Worm (Caenorhabditis elegans): ENCODE data around the gene Y67D8A.2.
A peak's percentile ranks its signal among the peaks of the same experiment; 100 is the strongest.

Y67D8A.2 gene

DNA sequence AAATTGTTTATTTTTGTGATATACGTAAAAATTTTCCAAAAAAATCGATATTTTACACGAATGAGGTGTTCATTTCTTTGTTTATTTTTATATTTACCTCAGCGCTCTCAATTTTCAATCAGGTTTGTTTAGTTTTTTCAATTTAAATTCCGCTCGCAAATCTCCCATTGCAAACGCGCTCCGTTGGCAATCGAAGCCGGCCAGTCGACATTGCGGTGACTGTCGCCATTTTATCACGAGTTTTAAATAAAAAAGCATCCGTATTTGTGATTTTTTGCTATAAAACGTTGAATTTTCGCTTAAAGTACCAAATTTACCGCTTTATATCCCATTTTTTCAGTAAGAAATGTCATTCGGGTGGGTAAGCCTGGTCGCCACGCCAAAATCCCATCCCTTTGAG is 8.8 kb upstream of the Y67D8A.2 start, which contains the start of gene slmp-1:
Gene slmp-1, plus strand, starts transcription at position 335 of the 400 bp plus-strand sequence.
- TF ChIP-seq lin-26 (GFP tag; IDR thresholded peaks at IDR 0.05): no peak
- TF ChIP-seq madf-6 (GFP tag; IDR thresholded peaks at IDR 0.05): no peak
- peak; percentile 59 for TF ChIP-seq attf-5 (GFP tag; optimal IDR thresholded peaks at IDR 0.05)
- TF ChIP-seq ceh-27 (GFP tag; optimal IDR thresholded peaks at IDR 0.05): peak; percentile 10
- TF ChIP-seq unc-130 (GFP tag; optimal IDR thresholded peaks at IDR 0.05): no peak
- TF ChIP-seq pha-4 (tag; optimal IDR thresholded peaks at IDR 0.05): no peak
- peak; percentile 37 for TF ChIP-seq efl-1 (GFP tag; optimal IDR thresholded peaks at IDR 0.05)
- TF ChIP-seq lir-1 (GFP tag; conservative IDR thresholded peaks at IDR 0.05): no peak
- TF ChIP-seq cebp-1 (GFP tag; IDR thresholded peaks at IDR 0.05): no peak
- peak; percentile 43 for TF ChIP-seq cebp-1 (tag; optimal IDR thresholded peaks at IDR 0.05)
- TF ChIP-seq sdz-38 (tag; optimal IDR thresholded peaks at IDR 0.05): no peak
- peak in 1 of 3 experiments; percentile 77 for TF ChIP-seq lin-35 (GFP tag; optimal IDR thresholded peaks at IDR 0.05)
- TF ChIP-seq bed-1 (GFP tag; IDR thresholded peaks at IDR 0.05): no peak
- TF ChIP-seq lin-54 (GFP tag; optimal IDR thresholded peaks at IDR 0.05): peak; percentile 57
- no peak for TF ChIP-seq F39B2.1 (GFP tag; IDR thresholded peaks at IDR 0.05)
- no peak for TF ChIP-seq snpc-4 (GFP tag; optimal IDR thresholded peaks at IDR 0.05)
- TF ChIP-seq snpc-4 (tag; optimal IDR thresholded peaks at IDR 0.05): peak in 1 of 4 experiments; percentile 30
- peak; percentile 35; the same call in 1 of the 2 replicates for TF ChIP-seq dox-1 (GFP tag; IDR thresholded peaks at IDR 0.05)
- no peak for TF ChIP-seq ztf-6 (GFP tag; IDR thresholded peaks at IDR 0.05)
- 0 out of 2 replicates have a peak, but pooled peaks have one; percentile 23 for TF ChIP-seq hmg-1.2 (GFP tag; IDR thresholded peaks at IDR 0.05)
- TF ChIP-seq nhr-80 (tag; optimal IDR thresholded peaks at IDR 0.05): peak; percentile 44
- peak; percentile 24 for TF ChIP-seq dpl-1 (GFP tag; optimal IDR thresholded peaks at IDR 0.05)
- no peak for TF ChIP-seq sptf-2 (GFP tag; optimal IDR thresholded peaks at IDR 0.05)
- TF ChIP-seq mcd-1 (GFP tag; IDR thresholded peaks at IDR 0.05): peak; percentile 90
- TF ChIP-seq rpc-1 (optimal IDR thresholded peaks at IDR 0.05): no peak
- TF ChIP-seq rpc-1 (tag; optimal IDR thresholded peaks at IDR 0.05): no peak
- TF ChIP-seq nhr-120 (GFP tag; IDR thresholded peaks at IDR 0.05): no peak

DNA sequence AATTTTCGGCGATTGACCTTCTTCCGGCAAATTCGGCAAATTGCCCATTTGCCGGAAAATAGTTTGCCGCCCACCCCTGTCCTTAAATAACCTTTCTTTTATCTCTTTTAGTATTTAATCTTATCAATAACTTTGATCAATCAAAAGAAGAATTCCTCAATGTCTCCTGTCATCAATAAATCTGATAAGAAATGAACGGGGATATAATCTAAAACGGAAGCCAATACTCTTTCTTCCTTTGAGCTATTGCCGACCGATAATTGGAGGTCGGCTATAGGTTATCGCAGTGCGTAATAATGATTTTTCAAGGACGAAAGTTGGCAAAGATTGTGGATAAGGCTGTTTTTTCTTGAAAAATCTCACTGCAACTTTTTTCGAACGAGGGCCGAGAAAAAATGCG is 1.1 kb upstream of the Y67D8A.2 start:
- TF ChIP-seq lag-1 (GFP tag; IDR thresholded peaks at IDR 0.05) (no peak), nfya-1 (tag; optimal IDR thresholded peaks at IDR 0.05; ENCODE audit: borderline replicate concordance, insufficient read depth) (no peak), unc-62 (GFP tag; optimal IDR thresholded peaks at IDR 0.05) (peak; percentile 27), hmg-20 (GFP tag; IDR thresholded peaks at IDR 0.05) (no peak)

DNA sequence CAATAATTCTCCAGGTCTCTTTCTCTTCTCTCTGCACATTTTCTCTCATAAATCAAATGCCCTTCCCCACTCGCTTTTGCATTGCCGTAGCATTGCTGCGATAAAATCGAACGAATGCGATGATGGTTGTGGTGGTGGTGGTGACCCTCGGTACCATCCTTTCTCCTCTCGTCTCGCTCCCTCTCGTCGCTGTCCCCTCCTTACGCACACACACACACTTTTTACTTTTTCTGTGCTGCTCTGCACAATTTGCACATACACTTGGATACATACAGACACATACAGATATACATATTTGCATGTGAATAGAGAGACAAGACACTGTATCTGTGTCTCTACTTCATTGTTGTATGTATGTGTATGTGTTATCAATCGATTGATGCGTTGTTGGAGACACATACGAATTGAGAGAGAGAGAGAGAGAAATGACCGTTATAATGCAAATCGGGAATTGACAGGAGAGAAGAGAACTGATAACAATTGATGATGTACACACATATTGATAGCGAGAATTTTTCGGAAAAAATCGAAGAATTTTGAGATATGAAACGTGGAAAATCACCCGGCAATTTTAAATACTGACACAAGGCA is 5.4 kb downstream of the Y67D8A.2 start:
- TF ChIP-seq ekl-4 (GFP tag; IDR thresholded peaks at IDR 0.05) (0 out of 2 replicates have a peak, but pooled peaks have one; percentile 27), chd-7 (tag; optimal IDR thresholded peaks at IDR 0.05) (peak; percentile 48), cebp-1 (GFP tag; IDR thresholded peaks at IDR 0.05) (no peak), cebp-1 (tag; optimal IDR thresholded peaks at IDR 0.05) (peak; percentile 60), snpc-1.1 (tag; optimal IDR thresholded peaks at IDR 0.05; ENCODE audit: insufficient read depth) (no peak), T26A5.8 (tag; optimal IDR thresholded peaks at IDR 0.05) (no peak), F22D6.2 (tag; optimal IDR thresholded peaks at IDR 0.05) (no peak), K12H6.12 (tag; optimal IDR thresholded peaks at IDR 0.05) (peak; percentile 2), madf-10 (tag; optimal IDR thresholded peaks at IDR 0.05) (no peak), repo-1 (tag; optimal IDR thresholded peaks at IDR 0.05) (no peak), rec-8 (tag; optimal IDR thresholded peaks at IDR 0.05) (no peak), zfh-2 (GFP tag; conservative IDR thresholded peaks at IDR 0.05) (peak; percentile 54; the same call in 1 of the 2 replicates), dox-1 (GFP tag; IDR thresholded peaks at IDR 0.05) (peak; percentile 75), ceh-40 (GFP tag; IDR thresholded peaks at IDR 0.05) (no peak), lin-40 (tag; optimal IDR thresholded peaks at IDR 0.05) (peak; percentile 42), hmg-1.2 (GFP tag; IDR thresholded peaks at IDR 0.05) (peak; percentile 52), atf-7 (tag; optimal IDR thresholded peaks at IDR 0.05) (peak; percentile 82), bed-1 (GFP tag; IDR thresholded peaks at IDR 0.05) (no peak), mxl-1 (tag; optimal IDR thresholded peaks at IDR 0.05) (no peak), let-607 (tag; optimal IDR thresholded peaks at IDR 0.05) (peak; percentile 83 to 87), rcor-1 (GFP tag; IDR thresholded peaks at IDR 0.05) (no peak)

All from whole organism, young adult.